Worm (Caenorhabditis elegans) whole organism, L2 larva: ENCODE measurements around the gene hid-1.

Experiments
- fos-1 ChIP-seq: fragments of 150-350 bp; optimal IDR thresholded peaks from 2 replicates; lab custom pipeline; 2014; ENCODE audit warnings: missing biosample characterization, missing genetic modification characterization
- mab-5 ChIP-seq: fragments of 150-350 bp; optimal IDR thresholded peaks from 2 replicates; lab custom pipeline; 2014; ENCODE audit warnings: missing biosample characterization, missing genetic modification characterization
- mdl-1 ChIP-seq, 2 experiments: fragments of 150-350 bp in 1 of 2; sonication (generic microtip) in 1 of 2; optimal IDR thresholded peaks; 2 replicates each; lab custom pipeline; 2017; ENCODE audit warnings: missing biosample characterization in 2 of 2, missing genetic modification characterization in 2 of 2
- nhr-10 ChIP-seq: sonication (generic microtip); optimal IDR thresholded peaks from 2 replicates; lab custom pipeline; 2017; ENCODE audit warnings: missing biosample characterization, missing genetic modification characterization
- nhr-11 ChIP-seq: fragments of 150-350 bp; optimal IDR thresholded peaks from 2 replicates; lab custom pipeline; 2014; ENCODE audit warnings: missing biosample characterization, missing genetic modification characterization
- nhr-12 ChIP-seq: fragments of 150-350 bp; optimal IDR thresholded peaks from 2 replicates; lab custom pipeline; 2014; ENCODE audit warnings: missing biosample characterization, missing genetic modification characterization
- nhr-237 ChIP-seq: fragments of 150-350 bp; optimal IDR thresholded peaks from 2 replicates; lab custom pipeline; 2014; ENCODE audit warnings: missing biosample characterization, missing genetic modification characterization
- nhr-25 ChIP-seq: fragments of 150-350 bp; sonication (generic microtip); optimal IDR thresholded peaks from 3 replicates; lab custom pipeline; 2014; ENCODE audit warnings: missing biosample characterization, missing genetic modification characterization
- nhr-6 ChIP-seq: fragments of 150-350 bp; optimal IDR thresholded peaks from 2 replicates; lab custom pipeline; 2014; ENCODE audit warnings: missing biosample characterization, missing genetic modification characterization
- snpc-4 ChIP-seq: fragments of 150-350 bp; optimal IDR thresholded peaks from 2 replicates; lab custom pipeline; 2014; ENCODE audit warnings: missing biosample characterization, missing genetic modification characterization
- unc-55 ChIP-seq: fragments of 150-350 bp; sonication (generic microtip); optimal IDR thresholded peaks from 3 replicates; lab custom pipeline; 2014; ENCODE audit warnings: missing biosample characterization, missing genetic modification reagents, missing genetic modification characterization
- unc-62 ChIP-seq: fragments of 150-350 bp; optimal IDR thresholded peaks from 2 replicates; lab custom pipeline; 2014; ENCODE audit warnings: missing biosample characterization, missing genetic modification reagents, missing genetic modification characterization
- ztf-11 ChIP-seq: sonication (generic microtip); optimal IDR thresholded peaks from 2 replicates; lab custom pipeline; 2017; ENCODE audit warnings: missing biosample characterization, missing genetic modification characterization
- ztf-4 ChIP-seq: fragments of 150-350 bp; optimal IDR thresholded peaks from 2 replicates; lab custom pipeline; 2014; ENCODE audit warnings: missing biosample characterization, missing genetic modification characterization

- TF ChIP-seq snpc-4 (tag; lab: Kevin White, UChicago) (no peak), unc-62 (GFP tag; lab: Kevin White, UChicago) (no peak), ztf-4 (tag; lab: Kevin White, UChicago) (no peak), ztf-11 (tag; lab: Kevin White, UChicago) (no peak), unc-55 (no peak), nhr-12 (tag; lab: Kevin White, UChicago) (no peak), nhr-11 (tag; lab: Kevin White, UChicago) (no peak), fos-1 (tag; lab: Kevin White, UChicago) (no peak), nhr-25 (tag; lab: Kevin White, UChicago) (no peak), mab-5 (no peak), nhr-6 (tag; lab: Kevin White, UChicago) (no peak), mdl-1 (tag; optimal IDR thresholded peaks at IDR 0.05; lab: Kevin White, UChicago) (no peak), nhr-237 (tag; lab: Kevin White, UChicago) (no peak), nhr-10 (no peak)
Measured at ce11 chrX:2446185-2446584, 42.7 kb upstream of the hid-1 start.
